Fruit fly (Drosophila melanogaster): ENCODE measurements around the gene Pos.

The Pos gene

dm6 chr3R:32038030-32038429 is at the start of gene Pos:
Gene Pos (plus strand): TSS chr3R:32038330.
- TF ChIP-seq sim (GFP tag; IDR thresholded peaks at IDR 0.05) = no peak
- TF ChIP-seq sens (GFP tag) = peak; percentile 6

DNA sequence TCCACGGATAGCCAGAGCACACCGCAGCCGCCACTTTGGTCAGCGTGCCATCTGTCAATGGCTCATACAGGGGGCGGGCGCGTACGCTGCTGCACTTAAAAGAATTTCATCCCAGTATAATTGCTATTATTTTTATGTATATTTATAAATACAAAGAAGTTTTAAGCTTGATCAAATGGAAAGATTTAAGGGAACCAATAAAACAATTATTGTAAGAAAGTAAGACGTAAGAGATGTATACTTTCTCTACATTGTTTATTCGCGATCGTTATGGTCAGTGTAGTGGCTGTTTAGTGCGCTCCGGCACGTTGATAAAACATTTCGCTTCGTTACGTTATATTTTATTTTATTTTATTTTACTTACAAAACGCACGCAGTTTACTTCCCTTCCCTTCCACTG is 46.3 kb upstream of the Pos start:
- TF ChIP-seq CG7745 (tag; optimal IDR thresholded peaks at IDR 0.05) (no peak), CG31441 (GFP tag; IDR thresholded peaks at IDR 0.05) (0 out of 2 replicates have a peak, but pooled peaks have one; percentile 26), CG12219 (GFP tag; optimal IDR thresholded peaks at IDR 0.05) (no peak), tap (tag; optimal IDR thresholded peaks at IDR 0.05) (peak; percentile 21), eve (GFP tag; optimal IDR thresholded peaks at IDR 0.05) (no peak), gem (tag; optimal IDR thresholded peaks at IDR 0.05) (peak; percentile 37), scrt (GFP tag; optimal IDR thresholded peaks at IDR 0.05) (no peak), sug (tag; optimal IDR thresholded peaks at IDR 0.05) (no peak), ATbp (GFP tag; optimal IDR thresholded peaks at IDR 0.05) (peak; percentile 17), phol (tag; optimal IDR thresholded peaks at IDR 0.05) (peak; percentile 11), CTCF (GFP tag; optimal IDR thresholded peaks at IDR 0.05) (no peak), sd (tag; optimal IDR thresholded peaks at IDR 0.05) (no peak), zfh2 (GFP tag; optimal IDR thresholded peaks at IDR 0.05) (no peak), Camta (GFP tag; optimal IDR thresholded peaks at IDR 0.05) (no peak), Ptx1 (GFP tag; IDR thresholded peaks at IDR 0.05) (no peak), CG17361 (GFP tag; IDR thresholded peaks at IDR 0.05) (0 out of 3 replicates have a peak, but pooled peaks have one; percentile 26), ase (GFP tag; IDR thresholded peaks at IDR 0.05) (no peak), ERR (GFP tag; optimal IDR thresholded peaks at IDR 0.05) (no peak), repo (GFP tag; optimal IDR thresholded peaks at IDR 0.05) (no peak), dysf (GFP tag; IDR thresholded peaks at IDR 0.05) (0 out of 3 replicates have a peak, but pooled peaks have one; percentile 18), CG6254 (GFP tag; optimal IDR thresholded peaks at IDR 0.05) (no peak), bsh (GFP tag; optimal IDR thresholded peaks at IDR 0.05) (peak in 1 of 2 experiments; percentile 28), CG8089 (GFP tag; optimal IDR thresholded peaks at IDR 0.05) (no peak), nau (GFP tag; optimal IDR thresholded peaks at IDR 0.05) (no peak), gcm (GFP tag; optimal IDR thresholded peaks at IDR 0.05) (no peak), CG11504 (tag; optimal IDR thresholded peaks at IDR 0.05) (peak; percentile 32), CG34422 (GFP tag; IDR thresholded peaks at IDR 0.05) (no peak), prd (optimal IDR thresholded peaks at IDR 0.05) (no peak), prd (GFP tag; IDR thresholded peaks at IDR 0.05) (0 out of 3 replicates have a peak, but pooled peaks have one; percentile 19), CG10431 (GFP tag; optimal IDR thresholded peaks at IDR 0.05) (no peak), CG2712 (tag; optimal IDR thresholded peaks at IDR 0.05) (peak; percentile 36), CG9437 (GFP tag; optimal IDR thresholded peaks at IDR 0.05) (peak; percentile 15), dmrt11E (tag; optimal IDR thresholded peaks at IDR 0.05) (peak; percentile 2), dmrt99B (tag; optimal IDR thresholded peaks at IDR 0.05) (peak; percentile 6), CG43689 (GFP tag; IDR thresholded peaks at IDR 0.05) (no peak), Ets65A (GFP tag) (peak; percentile 24), CG6689 (GFP tag; IDR thresholded peaks at IDR 0.05) (no peak), CG12391 (tag; optimal IDR thresholded peaks at IDR 0.05) (no peak), Sry-δ (GFP tag; optimal IDR thresholded peaks at IDR 0.05) (no peak), btn (GFP tag; optimal IDR thresholded peaks at IDR 0.05) (no peak), B-H1 (GFP tag; IDR thresholded peaks at IDR 0.05) (no peak), CG17802 (tag; optimal IDR thresholded peaks at IDR 0.05) (no peak), tio (GFP tag; optimal IDR thresholded peaks at IDR 0.05) (no peak), Rx (GFP tag; IDR thresholded peaks at IDR 0.05) (no peak), tll (GFP tag; optimal IDR thresholded peaks at IDR 0.05) (no peak), gsb (GFP tag; IDR thresholded peaks at IDR 0.05) (no peak), chm (GFP tag; IDR thresholded peaks at IDR 0.05) (no peak), CG14965 (GFP tag; optimal IDR thresholded peaks at IDR 0.05; ENCODE audit: borderline replicate concordance) (no peak), sima (GFP tag; optimal IDR thresholded peaks at IDR 0.05) (no peak)
